Worm (Caenorhabditis elegans): ENCODE measurements around the gene srbc-1.
A peak's percentile ranks its signal among the peaks of the same experiment; 100 is the strongest.

The srbc-1 gene

ce11 chrV:3288134-3288533 lies 13.7 kb downstream of the srbc-1 start:
- TF ChIP-seq snpc-3.4 (tag; optimal IDR thresholded peaks at IDR 0.05) (no peak), bed-1 (GFP tag; IDR thresholded peaks at IDR 0.05) (peak; percentile 76; the same call in 1 of the 2 replicates), egl-18 (GFP tag; IDR thresholded peaks at IDR 0.05) (peak; percentile 52; the same call in 1 of the 2 replicates), lag-1 (GFP tag; IDR thresholded peaks at IDR 0.05) (no peak)

DNA sequence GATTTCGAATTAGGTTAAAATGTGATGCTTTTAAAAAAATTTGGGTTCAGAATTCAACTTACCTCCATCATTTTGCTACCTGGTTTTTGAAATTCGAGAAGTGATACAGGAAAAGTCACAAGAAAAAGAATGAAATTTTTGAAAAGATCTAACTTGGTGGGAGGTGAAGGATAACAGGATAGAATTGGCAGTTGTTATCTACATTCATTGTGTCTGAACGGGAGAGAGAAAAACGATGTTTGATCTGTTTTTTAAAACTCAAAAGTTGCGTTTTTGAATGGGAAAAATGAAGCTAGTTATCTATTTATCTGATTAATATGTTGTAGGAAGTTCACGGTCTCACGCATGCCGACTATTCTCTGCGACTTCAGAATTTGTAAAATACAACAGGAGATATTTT lies 14.5 kb downstream of the srbc-1 start, which contains the start of gene F35F10.7:
Gene F35F10.7, minus strand, starts transcription at position 101 of the 400 bp plus-strand sequence.
- TF ChIP-seq unc-130 (GFP tag; optimal IDR thresholded peaks at IDR 0.05) (no peak), efl-1 (GFP tag; optimal IDR thresholded peaks at IDR 0.05) (no peak), F52B5.7 (tag; optimal IDR thresholded peaks at IDR 0.05) (no peak), dpff-1 (tag; optimal IDR thresholded peaks at IDR 0.05) (no peak), snpc-4 (GFP tag; optimal IDR thresholded peaks at IDR 0.05) (no peak), snpc-4 (tag; optimal IDR thresholded peaks at IDR 0.05) (no peak), mes-4 (tag; optimal IDR thresholded peaks at IDR 0.05) (no peak), Y79H2A.3 (GFP tag; conservative IDR thresholded peaks at IDR 0.05) (no peak), T26A5.8 (tag; optimal IDR thresholded peaks at IDR 0.05) (no peak), die-1 (tag; optimal IDR thresholded peaks at IDR 0.05) (no peak), hmg-1.2 (GFP tag; IDR thresholded peaks at IDR 0.05) (no peak), B0336.3 (GFP tag; IDR thresholded peaks at IDR 0.05) (no peak), ztf-6 (GFP tag; IDR thresholded peaks at IDR 0.05) (no peak), ama-1 (optimal IDR thresholded peaks at IDR 0.05) (no peak), ama-1 (GFP tag; optimal IDR thresholded peaks at IDR 0.05) (no peak), ceh-79 (tag; optimal IDR thresholded peaks at IDR 0.05) (no peak), atf-7 (tag; optimal IDR thresholded peaks at IDR 0.05) (no peak), nhr-179 (tag; optimal IDR thresholded peaks at IDR 0.05) (no peak)

DNA sequence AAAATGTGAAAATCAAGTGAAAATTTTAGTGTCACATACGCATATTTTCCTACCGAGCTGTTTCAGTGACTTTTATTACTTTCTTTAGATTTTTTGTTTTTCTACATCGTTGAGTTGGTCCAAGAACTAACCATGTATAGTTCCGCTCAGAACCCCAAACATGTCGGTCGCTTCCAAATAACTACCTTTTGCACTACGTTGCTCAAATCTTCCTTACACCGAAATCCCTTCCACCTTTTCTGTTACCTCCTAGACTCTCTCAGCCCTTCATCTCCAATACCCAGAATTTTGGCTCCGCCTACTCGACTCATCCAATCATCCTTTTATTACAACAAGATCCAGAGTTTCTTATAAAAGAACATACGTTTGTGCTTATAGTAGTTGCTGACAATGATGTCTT lies 17.2 kb downstream of the srbc-1 start, which contains the start of gene F35F10.5:
Gene F35F10.5, plus strand, starts transcription at position 301 of the 400 bp plus-strand sequence.
- TF ChIP-seq tbx-9 (tag; optimal IDR thresholded peaks at IDR 0.05; ENCODE audit: borderline replicate concordance) (no peak), ceh-27 (GFP tag; optimal IDR thresholded peaks at IDR 0.05) (no peak), F23B12.7 (tag; optimal IDR thresholded peaks at IDR 0.05; ENCODE audit: insufficient read depth) (no peak), F22D6.2 (tag; optimal IDR thresholded peaks at IDR 0.05) (no peak), hmg-1.2 (GFP tag; IDR thresholded peaks at IDR 0.05) (no peak), sptf-2 (GFP tag; optimal IDR thresholded peaks at IDR 0.05) (no peak), ztf-25 (GFP tag; IDR thresholded peaks at IDR 0.05) (no peak), F49E8.2 (tag; optimal IDR thresholded peaks at IDR 0.05; ENCODE audit: insufficient read depth) (no peak), egl-18 (GFP tag; IDR thresholded peaks at IDR 0.05) (no peak), unc-62 (GFP tag; optimal IDR thresholded peaks at IDR 0.05) (no peak), nfya-1 (tag; optimal IDR thresholded peaks at IDR 0.05; ENCODE audit: borderline replicate concordance, insufficient read depth) (no peak), zfh-2 (GFP tag; conservative IDR thresholded peaks at IDR 0.05) (no peak), K12H6.12 (tag; optimal IDR thresholded peaks at IDR 0.05) (no peak), ccch-3 (GFP tag; optimal IDR thresholded peaks at IDR 0.05) (no peak), repo-1 (tag; optimal IDR thresholded peaks at IDR 0.05) (no peak), F57C9.4 (tag; optimal IDR thresholded peaks at IDR 0.05) (no peak)

DNA sequence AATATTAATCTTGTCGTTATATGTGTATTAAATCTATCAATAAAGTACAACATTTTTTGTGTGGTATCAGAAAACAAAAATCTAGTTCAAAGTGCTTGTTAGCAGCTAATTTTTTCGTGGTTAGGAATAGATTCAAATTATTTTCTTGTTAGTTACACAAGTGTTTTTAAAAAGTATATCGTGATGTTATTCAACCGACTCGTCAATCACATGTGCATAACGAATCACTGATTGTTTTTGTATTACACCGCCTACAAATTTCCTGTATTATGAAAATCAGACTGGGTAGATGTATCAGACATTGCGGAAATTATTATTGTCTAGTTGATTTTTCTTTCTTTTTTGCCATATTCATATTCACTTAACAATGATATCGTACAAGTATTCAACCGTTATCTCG lies 18.8 kb downstream of the srbc-1 start, which contains the start of gene str-64:
Gene str-64, plus strand, starts transcription at position 301 of the 400 bp plus-strand sequence.
- TF ChIP-seq nhr-90 (tag; optimal IDR thresholded peaks at IDR 0.05), result no peak
- no peak for TF ChIP-seq lir-1 (GFP tag; conservative IDR thresholded peaks at IDR 0.05)
- TF ChIP-seq rec-8 (tag; optimal IDR thresholded peaks at IDR 0.05), result no peak
- TF ChIP-seq lag-1 (GFP tag; IDR thresholded peaks at IDR 0.05), result no peak
- no peak for TF ChIP-seq F10E7.11 (tag; optimal IDR thresholded peaks at IDR 0.05)
- no peak for TF ChIP-seq ztf-3 (GFP tag; optimal IDR thresholded peaks at IDR 0.05)
- TF ChIP-seq attf-3 (GFP tag; conservative IDR thresholded peaks at IDR 0.05), result no peak
- TF ChIP-seq lsl-1 (GFP tag; optimal IDR thresholded peaks at IDR 0.05), result no peak
- TF ChIP-seq unc-62 (GFP tag; optimal IDR thresholded peaks at IDR 0.05), result no peak
- TF ChIP-seq K12H6.12 (tag; optimal IDR thresholded peaks at IDR 0.05), result no peak
- TF ChIP-seq B0019.2 (GFP tag; conservative IDR thresholded peaks at IDR 0.05), result no peak
- no peak for TF ChIP-seq F37B4.10 (GFP tag; IDR thresholded peaks at IDR 0.05)
- no peak for TF ChIP-seq rcor-1 (GFP tag; IDR thresholded peaks at IDR 0.05)
- no peak for TF ChIP-seq B0035.1 (tag; optimal IDR thresholded peaks at IDR 0.05)

All from whole organism, young adult.